Worm (Caenorhabditis elegans): Measurements from ENCODE around the gene Y17D7C.1.

- TF ChIP-seq flt-1 (GFP tag; IDR thresholded peaks at IDR 0.05) (no peak), klf-2 (GFP tag; conservative IDR thresholded peaks at IDR 0.05) (no peak), cog-1 (tag; optimal IDR thresholded peaks at IDR 0.05) (no peak), med-1 (GFP tag; optimal IDR thresholded peaks at IDR 0.05; ENCODE audit: insufficient read depth) (no peak), ztf-23 (GFP tag; IDR thresholded peaks at IDR 0.05) (no peak), ztf-29 (GFP tag; IDR thresholded peaks at IDR 0.05) (no peak), ref-1 (GFP tag; conservative IDR thresholded peaks at IDR 0.05) (no peak)
Measured at ce11 chrV:18684455-18684987, 21.8 kb upstream of the Y17D7C.1 start, which contains the start of gene Y69H2.17.
